Fruit fly (Drosophila melanogaster) whole organism, embryonic: Measurements from ENCODE around the gene Nup93-1.

Source experiments
- Ada2b ChIP-seq: fragments of 200-800 bp; sonication (Bioruptor generic); IDR thresholded peaks from 2 replicates; pipeline ENCODE4 v1.3.6; 2022; ENCODE audit warnings: missing biosample characterization, missing genetic modification characterization
- Atf-2 ChIP-seq: fragments of 200-800 bp; sonication (Bioruptor generic); optimal IDR thresholded peaks from 2 replicates; lab custom pipeline; 2016; ENCODE audit warnings: missing biosample characterization, missing genetic modification characterization
- CG10366 ChIP-seq: fragments of 200-800 bp; sonication (Bioruptor generic); IDR thresholded peaks from 2 replicates; pipeline ENCODE4 v1.3.6; 2022; ENCODE audit warnings: missing biosample characterization, missing genetic modification characterization
- CG10565 ChIP-seq: fragments of 200-800 bp; sonication (Bioruptor generic); optimal IDR thresholded peaks from 3 replicates; lab custom pipeline; 2016; ENCODE audit warnings: missing biosample characterization, mild to moderate bottlenecking, missing genetic modification characterization
- CG11560 ChIP-seq: fragments of 200-800 bp; sonication (Bioruptor generic); IDR thresholded peaks from 3 replicates; pipeline ENCODE4 v1.3.6; 2022; ENCODE audit warnings: missing biosample characterization, missing genetic modification characterization
- CG11695 ChIP-seq: fragments of 200-800 bp; sonication (Bioruptor generic); IDR thresholded peaks from 3 replicates; pipeline ENCODE4 v1.3.6; 2022; ENCODE audit warnings: missing biosample characterization, missing genetic modification characterization
- CG12219 ChIP-seq: fragments of 200-800 bp; sonication (Bioruptor generic); optimal IDR thresholded peaks from 3 replicates; lab custom pipeline; 2018; ENCODE audit warnings: missing biosample characterization, mild to moderate bottlenecking, missing genetic modification characterization
- CG13296 ChIP-seq: fragments of 200-800 bp; sonication (Bioruptor generic); optimal IDR thresholded peaks from 3 replicates; lab custom pipeline; 2018; ENCODE audit warnings: missing biosample characterization, mild to moderate bottlenecking, missing genetic modification characterization
- CG1647 ChIP-seq: fragments of 200-800 bp; sonication (Bioruptor generic); optimal IDR thresholded peaks from 3 replicates; lab custom pipeline; 2016; ENCODE audit warnings: missing biosample characterization, missing genetic modification characterization
- CG16779 ChIP-seq: fragments of 200-800 bp; sonication (Bioruptor generic); IDR thresholded peaks from 2 replicates; pipeline ENCODE4 v1.3.6; 2022; ENCODE audit warnings: missing biosample characterization, missing genetic modification characterization
- CG17802 ChIP-seq: fragments of 200-800 bp; sonication (Bioruptor generic); optimal IDR thresholded peaks from 2 replicates; lab custom pipeline; 2018; ENCODE audit warnings: missing biosample characterization, mild to moderate bottlenecking, missing genetic modification characterization, moderate library complexity
- CG17829 ChIP-seq: fragments of 200-800 bp; optimal IDR thresholded peaks from 2 replicates; lab custom pipeline; 2019; ENCODE audit warnings: missing biosample characterization, mild to moderate bottlenecking, missing genetic modification characterization, moderate library complexity
- CG1832 ChIP-seq: fragments of 200-800 bp; sonication (Bioruptor generic); optimal IDR thresholded peaks from 2 replicates; lab custom pipeline; 2017; ENCODE audit warnings: missing biosample characterization, mild to moderate bottlenecking, missing genetic modification characterization, inconsistent platforms
- CG2202 ChIP-seq: fragments of 200-800 bp; sonication (Bioruptor generic); optimal IDR thresholded peaks from 2 replicates; lab custom pipeline; 2018; ENCODE audit warnings: missing biosample characterization, mild to moderate bottlenecking, missing genetic modification characterization
- CG30403 ChIP-seq: fragments of 200-800 bp; sonication (Bioruptor generic); optimal IDR thresholded peaks from 3 replicates; lab custom pipeline; 2016; ENCODE audit warnings: missing biosample characterization, missing genetic modification characterization
- CG32532 ChIP-seq: fragments of 200-800 bp; sonication (Bioruptor generic); IDR thresholded peaks from 2 replicates; pipeline ENCODE4 v1.3.6; 2022; ENCODE audit warnings: missing biosample characterization, missing genetic modification characterization
- CG34422 ChIP-seq: fragments of 200-800 bp; sonication (Bioruptor generic); IDR thresholded peaks from 3 replicates; pipeline ENCODE4 v1.3.6; 2022; ENCODE audit warnings: missing biosample characterization, missing genetic modification characterization
- CG6272 ChIP-seq: fragments of 200-800 bp; sonication (Bioruptor generic); IDR thresholded peaks from 2 replicates; pipeline ENCODE4 v1.3.6; 2022; ENCODE audit warnings: missing biosample characterization, missing genetic modification characterization
- CG6813 ChIP-seq: fragments of 200-800 bp; sonication (Bioruptor generic); optimal IDR thresholded peaks from 2 replicates; lab custom pipeline; 2017; ENCODE audit warnings: missing biosample characterization, missing genetic modification characterization, mild to moderate bottlenecking, moderate library complexity, missing genetic modification reagents
- CG9727 ChIP-seq: fragments of 200-800 bp; sonication (Bioruptor generic); optimal IDR thresholded peaks from 3 replicates; lab custom pipeline; 2017; ENCODE audit warnings: missing biosample characterization, mild to moderate bottlenecking, missing genetic modification characterization
- Doc2 ChIP-seq: fragments of 200-800 bp; sonication (Bioruptor generic); IDR thresholded peaks from 2 replicates; pipeline ENCODE4 v1.3.6; 2022; ENCODE audit warnings: missing biosample characterization, missing genetic modification characterization
- Doc3 ChIP-seq: fragments of 200-800 bp; sonication (Bioruptor generic); IDR thresholded peaks from 3 replicates; pipeline ENCODE4 v1.3.6; 2022; ENCODE audit warnings: missing biosample characterization, missing genetic modification characterization; ENCODE audit not compliant: partially characterized antibody
- Drgx ChIP-seq: fragments of 200-800 bp; sonication (Bioruptor generic); IDR thresholded peaks from 2 replicates; pipeline ENCODE4 v1.3.6; 2022; ENCODE audit warnings: missing biosample characterization, missing genetic modification characterization
- MESR4 ChIP-seq: fragments of 200-800 bp; sonication (Bioruptor generic); optimal IDR thresholded peaks from 2 replicates; lab custom pipeline; 2018; ENCODE audit warnings: missing biosample characterization, mild to moderate bottlenecking, missing genetic modification characterization, moderate library complexity
- MTF-1 ChIP-seq: fragments of 200-800 bp; sonication (Bioruptor generic); optimal IDR thresholded peaks from 2 replicates; lab custom pipeline; 2018; ENCODE audit warnings: missing biosample characterization, mild to moderate bottlenecking, missing genetic modification characterization, borderline replicate concordance
- Meics ChIP-seq: fragments of 200-800 bp; sonication (Bioruptor generic); optimal IDR thresholded peaks from 2 replicates; lab custom pipeline; 2017; ENCODE audit warnings: missing biosample characterization, mild to moderate bottlenecking, missing genetic modification characterization
- NK7.1 ChIP-seq: fragments of 200-800 bp; sonication (Bioruptor generic); optimal IDR thresholded peaks from 3 replicates; lab custom pipeline; 2016; ENCODE audit warnings: missing biosample characterization, missing genetic modification characterization
- Opbp ChIP-seq: fragments of 200-800 bp; sonication (Bioruptor generic); IDR thresholded peaks from 3 replicates; pipeline ENCODE4 v1.3.6; 2022; ENCODE audit warnings: missing biosample characterization, missing genetic modification characterization; ENCODE audit not compliant: partially characterized antibody
- PHDP ChIP-seq: fragments of 200-800 bp; sonication (Bioruptor generic); optimal IDR thresholded peaks from 3 replicates; lab custom pipeline; 2018; ENCODE audit warnings: missing biosample characterization, mild to moderate bottlenecking, missing genetic modification characterization, moderate library complexity
- amos ChIP-seq: fragments of 200-800 bp; sonication (Bioruptor generic); IDR thresholded peaks from 2 replicates; pipeline ENCODE4 v1.3.6; 2022; ENCODE audit warnings: missing biosample characterization, missing genetic modification characterization; ENCODE audit not compliant: partially characterized antibody
- ase ChIP-seq: fragments of 200-800 bp; sonication (Bioruptor generic); IDR thresholded peaks from 3 replicates; pipeline ENCODE4 v1.3.6; 2022; ENCODE audit warnings: missing biosample characterization, missing genetic modification characterization
- bowl ChIP-seq: fragments of 200-800 bp; sonication (Bioruptor generic); IDR thresholded peaks from 2 replicates; pipeline ENCODE4 v1.3.6; 2022; ENCODE audit warnings: missing biosample characterization, missing genetic modification characterization
- caup ChIP-seq: fragments of 200-800 bp; sonication (Bioruptor generic); optimal IDR thresholded peaks from 3 replicates; lab custom pipeline; 2017; ENCODE audit warnings: missing biosample characterization, mild to moderate bottlenecking, missing genetic modification characterization, moderate library complexity; ENCODE audit not compliant: severe bottlenecking
- chif ChIP-seq, 2 experiments: fragments of 200-800 bp; sonication (Bioruptor generic); optimal IDR thresholded peaks; 3 replicates each; lab custom pipeline; 2016; ENCODE audit warnings: missing biosample characterization in 2 of 2, missing genetic modification characterization in 2 of 2
- cwo ChIP-seq: fragments of 200-800 bp; sonication (Bioruptor generic); optimal IDR thresholded peaks from 3 replicates; lab custom pipeline; 2017; ENCODE audit warnings: missing biosample characterization, missing genetic modification characterization, mild to moderate bottlenecking, moderate library complexity, missing genetic modification reagents
- da ChIP-seq: fragments of 200-800 bp; sonication (Bioruptor generic); optimal IDR thresholded peaks from 2 replicates; lab custom pipeline; 2016; ENCODE audit warnings: missing biosample characterization, missing genetic modification characterization
- danr ChIP-seq: fragments of 200-800 bp; sonication (Bioruptor generic); IDR thresholded peaks from 2 replicates; pipeline ENCODE4 v1.3.6; 2022; ENCODE audit warnings: missing biosample characterization, missing genetic modification characterization
- en ChIP-seq: fragments of 200-800 bp; sonication (Bioruptor generic); optimal IDR thresholded peaks from 2 replicates; lab custom pipeline; 2016; ENCODE audit warnings: missing biosample characterization, missing genetic modification characterization
- fd3F ChIP-seq: fragments of 200-800 bp; sonication (Bioruptor generic); optimal IDR thresholded peaks from 2 replicates; lab custom pipeline; 2018; ENCODE audit warnings: missing biosample characterization, mild to moderate bottlenecking, missing genetic modification characterization, moderate library complexity
- gem ChIP-seq: fragments of 200-800 bp; sonication (Bioruptor generic); optimal IDR thresholded peaks from 2 replicates; lab custom pipeline; 2019; ENCODE audit warnings: missing biosample characterization, mild to moderate bottlenecking, missing genetic modification characterization, moderate library complexity
- grn ChIP-seq: fragments of 200-800 bp; sonication (Bioruptor generic); optimal IDR thresholded peaks from 3 replicates; lab custom pipeline; 2017; ENCODE audit warnings: missing biosample characterization, missing genetic modification characterization
- gsb-n ChIP-seq: fragments of 200-800 bp; sonication (Bioruptor generic); optimal IDR thresholded peaks from 3 replicates; lab custom pipeline; 2018; ENCODE audit warnings: missing biosample characterization, mild to moderate bottlenecking, missing genetic modification characterization
- nmo ChIP-seq: fragments of 200-800 bp; sonication (Bioruptor generic); optimal IDR thresholded peaks from 2 replicates; lab custom pipeline; 2018; ENCODE audit warnings: missing biosample characterization, mild to moderate bottlenecking, missing genetic modification characterization, moderate library complexity
- p53 ChIP-seq: fragments of 200-800 bp; sonication (Bioruptor generic); optimal IDR thresholded peaks from 2 replicates; lab custom pipeline; 2016; ENCODE audit warnings: missing biosample characterization, missing genetic modification characterization
- row ChIP-seq: fragments of 200-800 bp; sonication (Bioruptor generic); IDR thresholded peaks from 3 replicates; pipeline ENCODE4 v1.3.6; 2022; ENCODE audit warnings: missing biosample characterization, missing genetic modification characterization
- run ChIP-seq: fragments of 200-800 bp; sonication (Bioruptor generic); optimal IDR thresholded peaks from 3 replicates; lab custom pipeline; 2018; ENCODE audit warnings: missing biosample characterization, mild to moderate bottlenecking, missing genetic modification characterization
- scrt ChIP-seq: fragments of 200-800 bp; sonication (Bioruptor generic); optimal IDR thresholded peaks from 2 replicates; lab custom pipeline; 2018; ENCODE audit warnings: missing biosample characterization, mild to moderate bottlenecking, missing genetic modification characterization, moderate library complexity
- sens ChIP-seq: fragments of 200-800 bp; sonication (Bioruptor generic); peaks from one replicate; lab custom pipeline; 2016; ENCODE audit warnings: missing biosample characterization, missing genetic modification characterization
- seq ChIP-seq: fragments of 200-800 bp; sonication (Bioruptor generic); IDR thresholded peaks from 2 replicates; pipeline ENCODE4 v1.3.6; 2022; ENCODE audit warnings: missing biosample characterization, missing genetic modification characterization
- sima ChIP-seq: fragments of 200-800 bp; sonication (Bioruptor generic); optimal IDR thresholded peaks from 2 replicates; lab custom pipeline; 2016; ENCODE audit warnings: missing biosample characterization, missing genetic modification characterization
- tio ChIP-seq: fragments of 200-800 bp; sonication (Bioruptor generic); optimal IDR thresholded peaks from 2 replicates; lab custom pipeline; 2017; ENCODE audit warnings: missing biosample characterization, missing genetic modification characterization, inconsistent platforms
- vfl ChIP-seq: fragments of 200-800 bp; sonication (Bioruptor generic); optimal IDR thresholded peaks from 2 replicates; lab custom pipeline; 2016; ENCODE audit warnings: missing biosample characterization, missing genetic modification characterization

Nup93-1 gene

DNA sequence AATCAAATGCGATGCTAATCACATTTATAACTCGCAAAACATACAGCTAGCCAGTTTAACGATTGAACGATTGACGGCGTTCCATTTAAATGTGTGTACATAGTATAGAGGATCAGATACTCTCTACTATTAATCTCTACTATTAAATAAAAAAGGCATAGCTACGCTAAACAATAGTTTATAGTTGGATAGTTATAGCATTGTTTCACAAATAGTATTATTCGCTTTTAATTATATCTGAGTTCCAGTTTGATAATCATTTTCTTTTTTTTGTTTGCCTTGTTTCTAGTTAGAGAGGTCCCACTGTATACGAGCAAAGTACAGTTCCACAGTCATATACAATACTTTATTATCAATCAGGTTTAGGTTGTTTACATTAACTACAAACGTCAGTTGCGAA, 42.9 kb upstream of the Nup93-1 start:
- TF ChIP-seq scrt (GFP tag; lab: Kevin White, UChicago) (no peak), tio (no peak), danr (no peak), CG11560 (tag; lab: Robert Waterston, UW) (no peak), Doc2 (GFP tag; lab: Robert Waterston, UW) (no peak), vfl (no peak), seq (GFP tag; lab: Robert Waterston, UW) (peak; percentile 9; the same call in 1 of the 2 replicates), da (GFP tag; lab: Kevin White, UChicago) (no peak), sens (peak; percentile 46), CG34422 (no peak), gsb-n (tag; lab: Kevin White, UChicago) (no peak), en (no peak), CG11695 (0 out of 3 replicates have a peak, but pooled peaks have one; percentile 21), Drgx (GFP tag; lab: Robert Waterston, UW) (0 out of 2 replicates have a peak, but pooled peaks have one; percentile 29), CG2202 (tag; lab: Kevin White, UChicago) (no peak), PHDP (tag; lab: Kevin White, UChicago) (peak; percentile 8), sima (GFP tag; lab: Kevin White, UChicago) (no peak), gem (peak; percentile 22), MESR4 (GFP tag; lab: Kevin White, UChicago) (no peak), Opbp (no peak), Meics (GFP tag; lab: Kevin White, UChicago) (no peak), run (tag; lab: Kevin White, UChicago) (no peak), CG17829 (tag; lab: Kevin White, UChicago) (no peak), NK7.1 (GFP tag; lab: Kevin White, UChicago) (no peak), CG10366 (no peak), CG10565 (GFP tag; lab: Kevin White, UChicago) (no peak), CG12219 (GFP tag; lab: Kevin White, UChicago) (no peak), cwo (GFP tag; lab: Kevin White, UChicago) (peak; percentile 5), CG13296 (GFP tag; lab: Kevin White, UChicago) (no peak), Ada2b (no peak), CG9727 (GFP tag; lab: Kevin White, UChicago) (no peak), fd3F (GFP tag; lab: Kevin White, UChicago) (no peak), p53 (no peak), amos (GFP tag; lab: Robert Waterston, UW) (no peak), bowl (GFP tag; lab: Robert Waterston, UW) (no peak), CG1647 (GFP tag; lab: Kevin White, UChicago) (no peak), nmo (GFP tag; lab: Kevin White, UChicago) (no peak), Atf-2 (no peak), ase (GFP tag; lab: Robert Waterston, UW) (no peak), CG1832 (GFP tag; lab: Kevin White, UChicago) (no peak), chif (GFP tag; optimal IDR thresholded peaks at IDR 0.05; lab: Kevin White, UChicago) (no peak), MTF-1 (GFP tag; lab: Kevin White, UChicago) (no peak), CG6813 (no peak), CG17802 (tag; lab: Kevin White, UChicago) (no peak), CG32532 (peak; percentile 13; the same call in 1 of the 2 replicates), CG16779 (GFP tag; lab: Robert Waterston, UW) (no peak), row (GFP tag; lab: Robert Waterston, UW) (peak; percentile 47), CG30403 (GFP tag; lab: Kevin White, UChicago) (no peak), CG6272 (GFP tag; lab: Robert Waterston, UW) (no peak), grn (GFP tag; lab: Kevin White, UChicago) (no peak), caup (no peak), Doc3 (no peak)
